Fruit fly (Drosophila melanogaster): ENCODE results near the gene PDZ-GEF.

- no peak for TF ChIP-seq rn (GFP tag; IDR thresholded peaks at IDR 0.05)
- TF ChIP-seq CG17806 (tag; optimal IDR thresholded peaks at IDR 0.05) = no peak
- TF ChIP-seq EcR (GFP tag; optimal IDR thresholded peaks at IDR 0.05) = no peak
These were observed 47.6 kb downstream of the PDZ-GEF start for dm6 chr2L:6371025-6371641.

Data from whole organism, pupa.